Fruit fly (Drosophila melanogaster) whole organism, wandering third instar larva: ENCODE results near the gene CG10375.

ENCODE experiments used
- Abd-B ChIP-seq: fragments of >200 bp; optimal IDR thresholded peaks from 2 replicates; lab custom pipeline; 2017; ENCODE audit warnings: missing biosample characterization, missing genetic modification characterization
- CG32264 ChIP-seq: fragments of 200-800 bp; sonication (Bioruptor generic); optimal IDR thresholded peaks from 2 replicates; lab custom pipeline; 2016; ENCODE audit warnings: missing biosample characterization, missing genetic modification characterization
- CG9705 ChIP-seq: fragments of 200-800 bp; sonication (Bioruptor generic); optimal IDR thresholded peaks from 2 replicates; lab custom pipeline; 2018; ENCODE audit warnings: missing biosample characterization, mild to moderate bottlenecking, missing genetic modification characterization
- CrebA ChIP-seq: fragments of 200-800 bp; sonication (Bioruptor generic); optimal IDR thresholded peaks from 2 replicates; lab custom pipeline; 2016; ENCODE audit warnings: missing biosample characterization, mild to moderate bottlenecking, missing genetic modification characterization, borderline replicate concordance
- Dfd ChIP-seq: fragments of >200 bp; optimal IDR thresholded peaks from 2 replicates; lab custom pipeline; 2017; ENCODE audit warnings: missing biosample characterization, missing genetic modification characterization
- Dif ChIP-seq: fragments of 200-275, 200-300 bp; sonication (Bioruptor generic); optimal IDR thresholded peaks from 2 replicates; lab custom pipeline; 2018; ENCODE audit warnings: missing biosample characterization, missing genetic modification characterization; ENCODE audit not compliant: partially characterized antibody
- GATAd ChIP-seq: sonication (Bioruptor generic); optimal IDR thresholded peaks from 2 replicates; lab custom pipeline; 2016; ENCODE audit warnings: missing biosample characterization, missing genetic modification characterization
- HLH106 ChIP-seq: fragments of 200-800 bp; optimal IDR thresholded peaks from 3 replicates; lab custom pipeline; 2019; ENCODE audit warnings: missing biosample characterization, mild to moderate bottlenecking, missing genetic modification characterization, moderate library complexity
- Hnf4 ChIP-seq: fragments of 200-800 bp; sonication (Bioruptor generic); optimal IDR thresholded peaks from 2 replicates; lab custom pipeline; 2016; ENCODE audit warnings: missing biosample characterization, mild to moderate bottlenecking, missing genetic modification characterization
- Hr78 ChIP-seq: fragments of >200 bp; optimal IDR thresholded peaks from 2 replicates; lab custom pipeline; 2017; ENCODE audit warnings: missing biosample characterization, missing genetic modification characterization
- Hr83 ChIP-seq: fragments of 200-300 bp; sonication (Bioruptor generic); optimal IDR thresholded peaks from 2 replicates; lab custom pipeline; 2016; ENCODE audit warnings: missing biosample characterization, mild to moderate bottlenecking, missing genetic modification characterization, moderate library complexity; ENCODE audit not compliant: poor library complexity, severe bottlenecking
- Jra ChIP-seq: sonication (Bioruptor generic); optimal IDR thresholded peaks from 2 replicates; lab custom pipeline; 2016; ENCODE audit warnings: missing biosample characterization, missing genetic modification characterization
- Mio ChIP-seq: sonication (Bioruptor generic); optimal IDR thresholded peaks from 2 replicates; lab custom pipeline; 2016; ENCODE audit warnings: missing biosample characterization, missing genetic modification characterization
- Myc ChIP-seq: fragments of >200 bp; optimal IDR thresholded peaks from 2 replicates; lab custom pipeline; 2017
- N ChIP-seq: fragments of >200 bp; optimal IDR thresholded peaks from 2 replicates; lab custom pipeline; 2018; ENCODE audit warnings: missing biosample characterization, missing external identifiers, missing genetic modification characterization
- OdsH ChIP-seq: fragments of 200-800 bp; sonication (Bioruptor generic); optimal IDR thresholded peaks from 2 replicates; lab custom pipeline; 2016; ENCODE audit warnings: missing biosample characterization, mild to moderate bottlenecking, missing genetic modification characterization
- Rel ChIP-seq, 2 experiments: fragments of 200-800 bp; sonication (Bioruptor generic) in 1 of 2; optimal IDR thresholded peaks; 2 replicates in 1 of 2; 3 replicates in 1 of 2; lab custom pipeline; 2016 to 2019; ENCODE audit warnings: mild to moderate bottlenecking in 2 of 2, missing biosample characterization in 2 of 2, missing genetic modification characterization in 2 of 2, moderate library complexity in 1 of 2
- Sp1 ChIP-seq: fragments of 200-800 bp; sonication (Bioruptor generic); optimal IDR thresholded peaks from 3 replicates; lab custom pipeline; 2019; ENCODE audit warnings: missing biosample characterization, mild to moderate bottlenecking, missing genetic modification characterization, moderate library complexity
- Vsx2 ChIP-seq: fragments of 200-300, 225-300 bp; sonication (Bioruptor generic); optimal IDR thresholded peaks from 2 replicates; lab custom pipeline; 2018; ENCODE audit warnings: missing biosample characterization, missing genetic modification characterization; ENCODE audit not compliant: partially characterized antibody
- br ChIP-seq: fragments of 200-800 bp; sonication (Bioruptor generic); optimal IDR thresholded peaks from 2 replicates; lab custom pipeline; 2016; ENCODE audit warnings: missing biosample characterization, missing genetic modification characterization
- brk ChIP-seq: fragments of 200-800 bp; sonication (Bioruptor generic); optimal IDR thresholded peaks from 2 replicates; lab custom pipeline; 2016; ENCODE audit warnings: missing biosample characterization, mild to moderate bottlenecking, missing genetic modification characterization
- dl ChIP-seq, 2 experiments: fragments of 175-275, 200-275 bp in 1 of 2; fragments of 200-275 bp in 1 of 2; sonication (Bioruptor generic); optimal IDR thresholded peaks; lab custom pipeline; 2018; ENCODE audit warnings: mild to moderate bottlenecking in 2 of 2, missing biosample characterization in 2 of 2, missing genetic modification characterization in 2 of 2, moderate library complexity in 2 of 2; ENCODE audit not compliant: partially characterized antibody in 2 of 2, insufficient read depth in 1 of 2
- dmrt93B ChIP-seq: fragments of 200-800 bp; sonication (Bioruptor generic); optimal IDR thresholded peaks from 2 replicates; lab custom pipeline; 2018; ENCODE audit warnings: missing biosample characterization, mild to moderate bottlenecking, missing genetic modification characterization
- dsf ChIP-seq: sonication (Bioruptor generic); optimal IDR thresholded peaks from 2 replicates; lab custom pipeline; 2016; ENCODE audit warnings: missing biosample characterization, missing genetic modification characterization, borderline replicate concordance
- ey ChIP-seq: fragments of 200-800 bp; sonication (Bioruptor generic); optimal IDR thresholded peaks from 2 replicates; lab custom pipeline; 2016; ENCODE audit warnings: missing biosample characterization, missing genetic modification characterization
- foxo ChIP-seq, 2 experiments: fragments of 200-800 bp; sonication (Bioruptor generic); optimal IDR thresholded peaks; 2 replicates in 1 of 2; 3 replicates in 1 of 2; lab custom pipeline; 2016 to 2017; ENCODE audit warnings: missing biosample characterization in 2 of 2, missing genetic modification characterization in 2 of 2
- fru ChIP-seq: fragments of 200-800 bp; sonication (Bioruptor generic); optimal IDR thresholded peaks from 3 replicates; lab custom pipeline; 2016; ENCODE audit warnings: missing biosample characterization, mild to moderate bottlenecking, missing genetic modification characterization
- h ChIP-seq: fragments of 200-800 bp; sonication (Bioruptor generic); optimal IDR thresholded peaks from 3 replicates; lab custom pipeline; 2016; ENCODE audit warnings: missing biosample characterization, mild to moderate bottlenecking, missing genetic modification characterization
- jim ChIP-seq: fragments of 175-275, 200-325 bp; sonication (Bioruptor generic); optimal IDR thresholded peaks from 2 replicates; lab custom pipeline; 2016; ENCODE audit warnings: missing biosample characterization, mild to moderate bottlenecking, missing genetic modification characterization
- lola ChIP-seq: fragments of >200 bp; optimal IDR thresholded peaks from 2 replicates; lab custom pipeline; 2017; ENCODE audit warnings: missing biosample characterization, missing genetic modification characterization
- pan ChIP-seq: fragments of >200 bp; optimal IDR thresholded peaks from 2 replicates; lab custom pipeline; 2017
- psq ChIP-seq: fragments of 200-800 bp; sonication (Bioruptor generic); optimal IDR thresholded peaks from 3 replicates; lab custom pipeline; 2017; ENCODE audit warnings: missing biosample characterization, mild to moderate bottlenecking, missing genetic modification characterization, moderate library complexity
- rgr ChIP-seq: fragments of 200-800 bp; sonication (Bioruptor generic); optimal IDR thresholded peaks from 3 replicates; lab custom pipeline; 2016; ENCODE audit warnings: missing biosample characterization, mild to moderate bottlenecking, missing genetic modification characterization
- sage ChIP-seq: fragments of 200-800 bp; sonication (Bioruptor generic); optimal IDR thresholded peaks from 2 replicates; lab custom pipeline; 2016; ENCODE audit warnings: missing biosample characterization, mild to moderate bottlenecking, missing genetic modification characterization
- sv ChIP-seq: fragments of 200-800 bp; sonication (Bioruptor generic); optimal IDR thresholded peaks from 3 replicates; lab custom pipeline; 2016; ENCODE audit warnings: missing biosample characterization, missing genetic modification characterization
- tai ChIP-seq: sonication (Bioruptor generic); optimal IDR thresholded peaks from 2 replicates; lab custom pipeline; 2016; ENCODE audit warnings: missing biosample characterization, missing genetic modification characterization
- usp ChIP-seq: fragments of >200 bp; optimal IDR thresholded peaks from 2 replicates; lab custom pipeline; 2017; ENCODE audit warnings: missing biosample characterization, missing genetic modification characterization
- woc ChIP-seq: sonication (Bioruptor generic); optimal IDR thresholded peaks from 2 replicates; lab custom pipeline; 2016; ENCODE audit warnings: missing biosample characterization, mild to moderate bottlenecking, missing genetic modification characterization

CG10375 gene

DNA sequence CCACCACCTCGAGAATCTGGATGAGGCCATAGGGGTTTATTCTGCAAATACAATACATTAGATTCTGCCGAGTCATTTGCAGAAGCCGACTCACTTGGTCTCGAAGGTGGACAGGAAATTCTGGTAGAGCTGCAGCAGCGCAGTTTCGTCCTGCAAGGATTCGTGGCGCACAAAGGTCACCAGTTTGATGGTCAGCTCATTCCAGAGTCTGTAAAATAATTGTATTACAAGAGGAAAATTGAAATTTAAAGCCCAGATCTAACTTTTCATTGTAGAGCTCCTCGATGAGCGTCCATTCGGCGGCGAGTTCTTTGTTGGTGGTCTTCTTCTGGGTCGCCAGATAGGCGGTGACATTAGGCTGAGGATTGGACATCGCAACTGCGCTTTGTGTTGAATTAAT is 35.0 kb upstream of the CG10375 start:
- no peak for TF ChIP-seq Mio (GFP tag; lab: Kevin White, UChicago)
- no peak for TF ChIP-seq br
- no peak for TF ChIP-seq Abd-B (GFP tag; lab: Kevin White, UChicago)
- TF ChIP-seq Hnf4 (GFP tag; lab: Kevin White, UChicago) = no peak
- no peak for TF ChIP-seq CG9705 (GFP tag; lab: Kevin White, UChicago)
- no peak for TF ChIP-seq CrebA (GFP tag; lab: Kevin White, UChicago)
- TF ChIP-seq sage (GFP tag; lab: Kevin White, UChicago) = no peak
- TF ChIP-seq Sp1 = no peak
- no peak for TF ChIP-seq N
- TF ChIP-seq foxo (GFP tag; optimal IDR thresholded peaks at IDR 0.05; lab: Kevin White, UChicago) = no peak
- no peak for TF ChIP-seq h (GFP tag; lab: Kevin White, UChicago)
- no peak for TF ChIP-seq jim (GFP tag; lab: Kevin White, UChicago)

dm6 chr3R:23732990-23733512 is 34.5 kb upstream of the CG10375 start, which contains the start of the genes Hmgcr and Rpn9:
Hmgcr (plus strand) TSS chr3R:23733324.
Rpn9 (minus strand) TSS chr3R:23733462.
- no peak for TF ChIP-seq CG32264 (GFP tag; lab: Kevin White, UChicago)
- TF ChIP-seq CG9705 (GFP tag; lab: Kevin White, UChicago) = no peak
- no peak for TF ChIP-seq lola (GFP tag; lab: Kevin White, UChicago)
- no peak for TF ChIP-seq HLH106 (tag; lab: Kevin White, UChicago)
- TF ChIP-seq psq (GFP tag; lab: Kevin White, UChicago) = peak; percentile 2
- TF ChIP-seq OdsH (GFP tag; lab: Kevin White, UChicago) = no peak
- TF ChIP-seq Sp1 = no peak
- no peak for TF ChIP-seq sage (GFP tag; lab: Kevin White, UChicago)
- no peak for TF ChIP-seq dmrt93B
- TF ChIP-seq Jra (GFP tag; lab: Kevin White, UChicago) = peak; percentile 2
- TF ChIP-seq br = peak; percentile 20
- peak; percentile 9 for TF ChIP-seq Hnf4 (GFP tag; lab: Kevin White, UChicago)
- TF ChIP-seq Abd-B (GFP tag; lab: Kevin White, UChicago) = no peak
- TF ChIP-seq Dfd (GFP tag; lab: Kevin White, UChicago) = no peak
- TF ChIP-seq dl (GFP tag; optimal IDR thresholded peaks at IDR 0.05; lab: Kevin White, UChicago; ENCODE audit: insufficient read depth in 1 of 2, partially characterized antibody in 2 of 2) = no peak
- no peak for TF ChIP-seq Mio (GFP tag; lab: Kevin White, UChicago)
- no peak for TF ChIP-seq brk (GFP tag; lab: Kevin White, UChicago)
- TF ChIP-seq CrebA (GFP tag; lab: Kevin White, UChicago) = no peak
- TF ChIP-seq fru = peak; percentile 10
- peak; percentile 36 for TF ChIP-seq h (GFP tag; lab: Kevin White, UChicago)
- TF ChIP-seq Rel (GFP tag; optimal IDR thresholded peaks at IDR 0.05; lab: Kevin White, UChicago) = no peak
- peak; percentile 26 for TF ChIP-seq Rel (tag; optimal IDR thresholded peaks at IDR 0.05; lab: Kevin White, UChicago)
- TF ChIP-seq Hr83 = no peak
- TF ChIP-seq usp (GFP tag; lab: Kevin White, UChicago) = no peak
- no peak for TF ChIP-seq foxo (GFP tag; optimal IDR thresholded peaks at IDR 0.05; lab: Kevin White, UChicago)
- no peak for TF ChIP-seq woc
- TF ChIP-seq jim (GFP tag; lab: Kevin White, UChicago) = no peak
- no peak for TF ChIP-seq Hr78
- TF ChIP-seq tai (GFP tag; lab: Kevin White, UChicago) = peak; percentile 6
- TF ChIP-seq GATAd (GFP tag; lab: Kevin White, UChicago) = no peak
- no peak for TF ChIP-seq sv
- TF ChIP-seq Vsx2 = peak; percentile 79
- TF ChIP-seq N = no peak
- TF ChIP-seq Myc (lab: Kevin White, UChicago) = no peak
- no peak for TF ChIP-seq dsf (GFP tag; lab: Kevin White, UChicago)
- peak; percentile 28 for TF ChIP-seq Dif (GFP tag; lab: Kevin White, UChicago)
- no peak for TF ChIP-seq ey
- no peak for TF ChIP-seq rgr (GFP tag; lab: Kevin White, UChicago)
- TF ChIP-seq pan (lab: Kevin White, UChicago) = no peak
